Worm (Caenorhabditis elegans): ENCODE results near the gene ndx-9.

Gene ndx-9

DNA sequence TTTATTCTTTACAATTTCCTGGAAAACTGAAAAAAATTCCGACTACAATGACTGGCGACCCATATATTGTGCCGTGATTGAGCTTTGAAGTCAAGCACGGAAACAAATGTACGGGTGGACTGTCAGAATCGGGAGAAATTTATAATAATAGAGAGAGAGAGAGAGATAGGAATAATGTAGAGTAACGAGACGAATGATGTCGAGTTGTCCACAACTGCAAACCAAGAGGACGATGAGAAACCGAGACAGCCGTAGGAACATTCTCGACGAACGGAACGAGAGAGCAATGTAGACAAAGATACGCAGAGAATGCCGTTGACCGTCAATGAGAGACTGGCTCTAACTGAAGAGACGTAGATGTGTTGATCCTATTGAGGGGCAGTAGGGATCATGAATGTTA lies 15.7 kb upstream of the ndx-9 start (continued):
- TF ChIP-seq isw-1 (GFP tag; IDR thresholded peaks at IDR 0.05) (no peak), unc-30 (tag; optimal IDR thresholded peaks at IDR 0.05) (no peak), mef-2 (tag; optimal IDR thresholded peaks at IDR 0.05) (peak; percentile 54), alr-1 (tag; optimal IDR thresholded peaks at IDR 0.05; ENCODE audit: borderline replicate concordance) (no peak), jun-1 (tag; optimal IDR thresholded peaks at IDR 0.05) (peak; percentile 70), fos-1 (tag; optimal IDR thresholded peaks at IDR 0.05) (peak; percentile 66), F16B12.6 (tag; optimal IDR thresholded peaks at IDR 0.05) (peak; percentile 33), sptf-1 (tag; optimal IDR thresholded peaks at IDR 0.05) (no peak), ceh-88 (GFP tag; IDR thresholded peaks at IDR 0.05) (peak; percentile 56), egl-13 (tag; optimal IDR thresholded peaks at IDR 0.05) (peak; percentile 64), dsc-1 (tag; optimal IDR thresholded peaks at IDR 0.05) (peak; percentile 66), nhr-71 (tag; optimal IDR thresholded peaks at IDR 0.05) (peak; percentile 95), lin-14 (GFP tag; optimal IDR thresholded peaks at IDR 0.05) (peak; percentile 95), ceh-82 (tag; optimal IDR thresholded peaks at IDR 0.05) (peak; percentile 39 to 70 (median 65)), ces-1 (GFP tag; optimal IDR thresholded peaks at IDR 0.05) (no peak), mab-9 (GFP tag; IDR thresholded peaks at IDR 0.05) (0 out of 2 replicates have a peak, but pooled peaks have one; percentile 31), efl-1 (optimal IDR thresholded peaks at IDR 0.05) (peak; percentile 62 to 66), efl-1 (GFP tag; optimal IDR thresholded peaks at IDR 0.05 in 1 of 2) (peak; percentile 15 to 91), ceh-90 (tag; optimal IDR thresholded peaks at IDR 0.05) (no peak), xbp-1 (tag; optimal IDR thresholded peaks at IDR 0.05) (peak; percentile 82), tbx-2 (tag; optimal IDR thresholded peaks at IDR 0.05) (peak; percentile 78), pax-3 (tag; optimal IDR thresholded peaks at IDR 0.05) (no peak), dpl-1 (GFP tag; optimal IDR thresholded peaks at IDR 0.05) (peak; percentile 45 to 49 (median 47)), nhr-76 (tag; optimal IDR thresholded peaks at IDR 0.05) (no peak), lin-13 (GFP tag; optimal IDR thresholded peaks at IDR 0.05) (peak; percentile 73), lir-3 (tag; optimal IDR thresholded peaks at IDR 0.05; ENCODE audit: poor library complexity) (peak; percentile 35), elt-2 (tag; optimal IDR thresholded peaks at IDR 0.05) (peak; percentile 9), egl-27 (tag; optimal IDR thresholded peaks at IDR 0.05) (peak; percentile 46 to 69), nhr-85 (tag) (peak; percentile 90), nhr-47 (tag; optimal IDR thresholded peaks at IDR 0.05) (peak; percentile 82), mdl-1 (tag; optimal IDR thresholded peaks at IDR 0.05) (peak in 1 of 2 experiments; percentile 72), rnt-1 (tag; optimal IDR thresholded peaks at IDR 0.05) (peak; percentile 77)

DNA sequence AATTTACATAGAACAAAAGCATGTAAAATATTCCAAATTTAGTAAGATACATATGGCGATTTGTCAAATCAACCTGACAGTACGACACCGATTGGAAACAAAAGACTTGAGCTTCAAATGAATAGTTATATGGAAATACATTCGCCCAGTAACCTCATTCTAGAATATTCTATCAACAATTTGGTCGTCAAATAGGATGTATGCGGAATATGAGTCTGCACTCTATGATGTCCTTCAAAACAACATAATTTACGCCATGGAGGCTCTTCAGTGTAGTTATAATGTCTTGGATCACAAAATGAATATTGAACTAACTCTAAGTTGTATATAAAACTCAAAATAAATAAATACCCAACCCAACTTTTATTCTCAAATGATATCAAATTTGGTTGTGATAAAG lies 14.8 kb upstream of the ndx-9 start:
- no peak for TF ChIP-seq sup-37 (GFP tag; optimal IDR thresholded peaks at IDR 0.05)
- no peak for TF ChIP-seq grh-1 (GFP tag; IDR thresholded peaks at IDR 0.05)
- TF ChIP-seq skn-1 (tag; optimal IDR thresholded peaks at IDR 0.05): no peak
- TF ChIP-seq lir-3 (tag; optimal IDR thresholded peaks at IDR 0.05; ENCODE audit: poor library complexity): no peak
- peak in 1 of 2 experiments; percentile 42 for TF ChIP-seq ztf-11 (tag; optimal IDR thresholded peaks at IDR 0.05)
- no peak for TF ChIP-seq nhr-12 (tag; optimal IDR thresholded peaks at IDR 0.05)
- TF ChIP-seq C16A3.4 (tag; optimal IDR thresholded peaks at IDR 0.05): peak; percentile 8
- no peak for TF ChIP-seq ces-1 (GFP tag; optimal IDR thresholded peaks at IDR 0.05)
- TF ChIP-seq lin-15B (tag; optimal IDR thresholded peaks at IDR 0.05): peak; percentile 6
- TF ChIP-seq dsc-1 (tag; optimal IDR thresholded peaks at IDR 0.05): peak; percentile 38
- TF ChIP-seq ceh-88 (GFP tag; IDR thresholded peaks at IDR 0.05): no peak
- TF ChIP-seq fkh-4 (tag; optimal IDR thresholded peaks at IDR 0.05; ENCODE audit: borderline replicate concordance): peak; percentile 14
- TF ChIP-seq Y116A8C.19 (tag; optimal IDR thresholded peaks at IDR 0.05; ENCODE audit: borderline replicate concordance): no peak
- no peak for TF ChIP-seq C04F5.9 (tag; optimal IDR thresholded peaks at IDR 0.05)
- TF ChIP-seq ets-5 (GFP tag; IDR thresholded peaks at IDR 0.05): no peak
- no peak for TF ChIP-seq zip-4 (GFP tag; optimal IDR thresholded peaks at IDR 0.05)
- peak; percentile 35 to 61 for TF ChIP-seq lin-35 (GFP tag; optimal IDR thresholded peaks at IDR 0.05)
- TF ChIP-seq ama-1 (optimal IDR thresholded peaks at IDR 0.05): no peak
- peak; percentile 49 for TF ChIP-seq fkh-8 (tag; optimal IDR thresholded peaks at IDR 0.05)
- TF ChIP-seq lsy-2 (tag; optimal IDR thresholded peaks at IDR 0.05): peak; percentile 59 to 69
- no peak for TF ChIP-seq sptf-1 (tag; optimal IDR thresholded peaks at IDR 0.05)
- TF ChIP-seq ceh-82 (tag; optimal IDR thresholded peaks at IDR 0.05): no peak
- TF ChIP-seq mep-1 (tag; optimal IDR thresholded peaks at IDR 0.05): peak; percentile 75
- peak; percentile 66 for TF ChIP-seq snu-23 (GFP tag; optimal IDR thresholded peaks at IDR 0.05)
- TF ChIP-seq efl-3 (GFP tag; optimal IDR thresholded peaks at IDR 0.05): no peak
- TF ChIP-seq nhr-77 (tag; optimal IDR thresholded peaks at IDR 0.05): no peak
- no peak for TF ChIP-seq nhr-237 (tag; optimal IDR thresholded peaks at IDR 0.05)
- peak; percentile 60 for TF ChIP-seq lin-13 (GFP tag; optimal IDR thresholded peaks at IDR 0.05)

Measured in whole organism, L1 larva.